Worm (Caenorhabditis elegans): ENCODE data around the gene ppm-1.G.

- TF ChIP-seq ceh-36 (tag; optimal IDR thresholded peaks at IDR 0.05) (no peak), ama-1 (optimal IDR thresholded peaks at IDR 0.05) (no peak), hmg-4 (GFP tag; optimal IDR thresholded peaks at IDR 0.05) (no peak), ceh-13 (GFP tag; optimal IDR thresholded peaks at IDR 0.05) (no peak), aly-1 (tag; optimal IDR thresholded peaks at IDR 0.05) (no peak)
Measured at ce11 chrIII:744459-744858, 39.0 kb upstream of the ppm-1.G start.

Data from whole organism, early embryonic.